Fruit fly (Drosophila melanogaster) whole organism: Measurements from ENCODE around the gene pad.

Experiments
- CG8478 ChIP-seq: fragments of >200 bp; optimal IDR thresholded peaks from 2 replicates; lab custom pipeline; 2018; ENCODE audit warnings: inconsistent platforms
- pan ChIP-seq: fragments of >200 bp; optimal IDR thresholded peaks from 2 replicates; lab custom pipeline; 2017
- psq ChIP-seq: fragments of >200 bp; optimal IDR thresholded peaks from 2 replicates; lab custom pipeline; 2017
- usp ChIP-seq: fragments of >200 bp; optimal IDR thresholded peaks from 2 replicates; lab custom pipeline; 2017; ENCODE audit warnings: missing biosample characterization, missing genetic modification characterization, mixed read lengths

- no peak for TF ChIP-seq usp (GFP tag; lab: Kevin White, UChicago)
- no peak for TF ChIP-seq CG8478 (lab: Kevin White, UChicago)
- no peak for TF ChIP-seq psq
- TF ChIP-seq pan: no peak
Measured at dm6 chr3R:16387039-16387438, 44.9 kb downstream of the pad start.
